Worm (Caenorhabditis elegans) whole organism, late embryonic: ENCODE data around the gene F35C11.6.

ENCODE experiments used
- C38D4.7 ChIP-seq: fragments of 200-800 bp; sonication (Bioruptor generic); optimal IDR thresholded peaks from 2 replicates; lab custom pipeline; 2018; ENCODE audit warnings: mild to moderate bottlenecking, missing genetic modification characterization, moderate library complexity, missing compliant biosample characterization
- F13H6.1 ChIP-seq: sonication (generic microtip); optimal IDR thresholded peaks from 2 replicates; lab custom pipeline; 2016; ENCODE audit warnings: missing genetic modification characterization, missing compliant biosample characterization
- K09A11.1 ChIP-seq: sonication (generic microtip); optimal IDR thresholded peaks from 2 replicates; lab custom pipeline; 2017; ENCODE audit warnings: antibody characterized with exemption, mild to moderate bottlenecking, missing genetic modification characterization, missing compliant biosample characterization; ENCODE audit not compliant: insufficient read depth
- ama-1 ChIP-seq: fragments of 150-350 bp; optimal IDR thresholded peaks from 2 replicates; lab custom pipeline; 2014
- ceh-19 ChIP-seq: fragments of 200-800 bp; sonication (Bioruptor generic); optimal IDR thresholded peaks from 2 replicates; lab custom pipeline; 2018; ENCODE audit warnings: mild to moderate bottlenecking, missing genetic modification characterization, missing compliant biosample characterization
- ceh-22 ChIP-seq: sonication (generic microtip); optimal IDR thresholded peaks from 2 replicates; lab custom pipeline; 2017; ENCODE audit warnings: missing biosample characterization, missing genetic modification characterization
- ceh-24 ChIP-seq: sonication (generic microtip); optimal IDR thresholded peaks from 2 replicates; lab custom pipeline; 2016; ENCODE audit warnings: mild to moderate bottlenecking, missing genetic modification characterization, missing compliant biosample characterization
- ceh-31 ChIP-seq: sonication (generic microtip); optimal IDR thresholded peaks from 2 replicates; lab custom pipeline; 2016; ENCODE audit warnings: missing genetic modification characterization, missing compliant biosample characterization
- ceh-48 ChIP-seq: sonication (generic microtip); optimal IDR thresholded peaks from 2 replicates; lab custom pipeline; 2016; ENCODE audit warnings: missing genetic modification characterization, inconsistent platforms, missing compliant biosample characterization
- ceh-6 ChIP-seq: fragments of 200-800 bp; sonication (Bioruptor generic); optimal IDR thresholded peaks from 2 replicates; lab custom pipeline; 2018; ENCODE audit warnings: mild to moderate bottlenecking, missing genetic modification characterization, missing compliant biosample characterization
- ceh-9 ChIP-seq: sonication (generic microtip); optimal IDR thresholded peaks from 2 replicates; lab custom pipeline; 2016; ENCODE audit warnings: mild to moderate bottlenecking, missing genetic modification characterization, inconsistent platforms, missing compliant biosample characterization
- che-1 ChIP-seq: sonication (generic microtip); optimal IDR thresholded peaks from 2 replicates; lab custom pipeline; 2016; ENCODE audit warnings: mild to moderate bottlenecking, missing genetic modification characterization, missing compliant biosample characterization
- dmd-4 ChIP-seq: sonication (generic microtip); optimal IDR thresholded peaks from 2 replicates; lab custom pipeline; 2016; ENCODE audit warnings: borderline replicate concordance, missing genetic modification characterization, missing compliant biosample characterization
- elt-4 ChIP-seq: sonication (generic microtip); optimal IDR thresholded peaks from 2 replicates; lab custom pipeline; 2016; ENCODE audit warnings: missing genetic modification characterization, missing compliant biosample characterization
- fkh-10 ChIP-seq: fragments of 150-350 bp; optimal IDR thresholded peaks from 2 replicates; lab custom pipeline; 2014; ENCODE audit warnings: missing biosample characterization, missing genetic modification reagents, missing genetic modification characterization
- fkh-6 ChIP-seq: sonication (generic microtip); optimal IDR thresholded peaks from 2 replicates; lab custom pipeline; 2016; ENCODE audit warnings: missing genetic modification characterization, missing compliant biosample characterization
- hlh-13 ChIP-seq: fragments of 200-800 bp; sonication (Bioruptor generic); optimal IDR thresholded peaks from 2 replicates; lab custom pipeline; 2018; ENCODE audit warnings: mild to moderate bottlenecking, missing genetic modification characterization, missing compliant biosample characterization
- hlh-15 ChIP-seq: sonication (generic microtip); optimal IDR thresholded peaks from 2 replicates; lab custom pipeline; 2016; ENCODE audit warnings: missing genetic modification characterization, missing compliant biosample characterization
- hlh-30 ChIP-seq: sonication (generic microtip); optimal IDR thresholded peaks from 2 replicates; lab custom pipeline; 2017; ENCODE audit warnings: antibody characterized with exemption, missing genetic modification characterization, missing compliant biosample characterization; ENCODE audit not compliant: insufficient read depth
- hlh-8 ChIP-seq: sonication (generic microtip); optimal IDR thresholded peaks from 2 replicates; lab custom pipeline; 2016; ENCODE audit warnings: missing genotype, missing genetic modification characterization, missing compliant biosample characterization
- lim-6 ChIP-seq: sonication (generic microtip); optimal IDR thresholded peaks from 2 replicates; lab custom pipeline; 2016; ENCODE audit warnings: missing genetic modification characterization, missing compliant biosample characterization
- lin-11 ChIP-seq: fragments of 200-800 bp; sonication (Bioruptor generic); optimal IDR thresholded peaks from 2 replicates; lab custom pipeline; 2018; ENCODE audit warnings: mild to moderate bottlenecking, missing genetic modification characterization, missing compliant biosample characterization
- madf-2 ChIP-seq: sonication (generic microtip); optimal IDR thresholded peaks from 2 replicates; lab custom pipeline; 2017; ENCODE audit warnings: missing genetic modification characterization, missing compliant biosample characterization
- nfya-1 ChIP-seq: sonication (generic microtip); optimal IDR thresholded peaks from 2 replicates; lab custom pipeline; 2017; ENCODE audit warnings: missing genetic modification characterization, mild to moderate bottlenecking, missing compliant biosample characterization, antibody characterized with exemption, moderate library complexity
- nhr-232 ChIP-seq: sonication (generic microtip); optimal IDR thresholded peaks from 2 replicates; lab custom pipeline; 2016; ENCODE audit warnings: missing genetic modification characterization, missing compliant biosample characterization
- npax-4 ChIP-seq: sonication (generic microtip); optimal IDR thresholded peaks from 2 replicates; lab custom pipeline; 2016; ENCODE audit warnings: missing genetic modification characterization, missing compliant biosample characterization
- odd-2 ChIP-seq: sonication (generic microtip); optimal IDR thresholded peaks from 2 replicates; lab custom pipeline; 2017; ENCODE audit warnings: antibody characterized with exemption, mild to moderate bottlenecking, missing genetic modification characterization, missing compliant biosample characterization
- pat-9 ChIP-seq: fragments of 200-800 bp; sonication (Bioruptor generic); optimal IDR thresholded peaks from 2 replicates; lab custom pipeline; 2018; ENCODE audit warnings: mild to moderate bottlenecking, missing genetic modification characterization, moderate library complexity, missing compliant biosample characterization
- pax-1 ChIP-seq: fragments of 150-350 bp; optimal IDR thresholded peaks from 2 replicates; lab custom pipeline; 2014; ENCODE audit warnings: missing biosample characterization, missing genetic modification characterization
- pha-2 ChIP-seq: sonication (generic microtip); optimal IDR thresholded peaks from 2 replicates; lab custom pipeline; 2017; ENCODE audit warnings: mild to moderate bottlenecking, missing genetic modification characterization, missing compliant biosample characterization
- pros-1 ChIP-seq: fragments of 150-350 bp; optimal IDR thresholded peaks from 2 replicates; lab custom pipeline; 2014; ENCODE audit warnings: missing biosample characterization, missing genetic modification reagents, missing genetic modification characterization
- ref-2 ChIP-seq: sonication (generic microtip); optimal IDR thresholded peaks from 2 replicates; lab custom pipeline; 2016; ENCODE audit warnings: missing genetic modification characterization, missing compliant biosample characterization
- rnt-1 ChIP-seq: sonication (generic microtip); optimal IDR thresholded peaks from 2 replicates; lab custom pipeline; 2016; ENCODE audit warnings: missing genetic modification characterization, missing compliant biosample characterization
- sdc-2 ChIP-seq: sonication (generic microtip); optimal IDR thresholded peaks from 2 replicates; lab custom pipeline; 2016; ENCODE audit warnings: missing genotype, missing genetic modification characterization, missing compliant biosample characterization
- sox-4 ChIP-seq: sonication (generic microtip); optimal IDR thresholded peaks from 2 replicates; lab custom pipeline; 2017; ENCODE audit warnings: mild to moderate bottlenecking, missing genetic modification characterization, inconsistent platforms, missing compliant biosample characterization
- tbx-2 ChIP-seq: sonication (generic microtip); optimal IDR thresholded peaks from 2 replicates; lab custom pipeline; 2016; ENCODE audit warnings: missing genetic modification characterization, missing compliant biosample characterization
- tbx-7 ChIP-seq: sonication (generic microtip); optimal IDR thresholded peaks from 2 replicates; lab custom pipeline; 2016; ENCODE audit warnings: missing genotype, missing genetic modification characterization, missing compliant biosample characterization
- ttx-3 ChIP-seq: sonication (generic microtip); optimal IDR thresholded peaks from 2 replicates; lab custom pipeline; 2016; ENCODE audit warnings: missing genetic modification reagents, missing genetic modification characterization, missing compliant biosample characterization
- unc-42 ChIP-seq: sonication (generic microtip); optimal IDR thresholded peaks from 2 replicates; lab custom pipeline; 2016; ENCODE audit warnings: missing genotype, missing genetic modification characterization, missing compliant biosample characterization
- unc-55 ChIP-seq: sonication (generic microtip); optimal IDR thresholded peaks from 2 replicates; lab custom pipeline; 2017; ENCODE audit warnings: missing biosample characterization, missing genetic modification reagents, missing genetic modification characterization
- ztf-16 ChIP-seq: sonication (generic microtip); optimal IDR thresholded peaks from 2 replicates; lab custom pipeline; 2017; ENCODE audit warnings: missing genetic modification characterization, missing compliant biosample characterization

F35C11.6 gene

ce11 chrII:8264619-8265018 is 5.7 kb upstream of the F35C11.6 start, which contains the start of gene srdh-1:
srdh-1 (plus strand) TSS chrII:8264661.
- TF ChIP-seq rnt-1 (tag; lab: Kevin White, UChicago) = no peak
- no peak for TF ChIP-seq tbx-2 (tag; lab: Kevin White, UChicago)
- TF ChIP-seq hlh-13 (GFP tag; lab: Kevin White, UChicago) = no peak
- TF ChIP-seq F13H6.1 (tag; lab: Kevin White, UChicago) = no peak
- TF ChIP-seq K09A11.1 (tag; lab: Kevin White, UChicago) = no peak
- no peak for TF ChIP-seq sox-4 (tag; lab: Kevin White, UChicago)
- no peak for TF ChIP-seq pros-1 (tag; lab: Kevin White, UChicago)
- no peak for TF ChIP-seq C38D4.7 (GFP tag; lab: Kevin White, UChicago)

DNA sequence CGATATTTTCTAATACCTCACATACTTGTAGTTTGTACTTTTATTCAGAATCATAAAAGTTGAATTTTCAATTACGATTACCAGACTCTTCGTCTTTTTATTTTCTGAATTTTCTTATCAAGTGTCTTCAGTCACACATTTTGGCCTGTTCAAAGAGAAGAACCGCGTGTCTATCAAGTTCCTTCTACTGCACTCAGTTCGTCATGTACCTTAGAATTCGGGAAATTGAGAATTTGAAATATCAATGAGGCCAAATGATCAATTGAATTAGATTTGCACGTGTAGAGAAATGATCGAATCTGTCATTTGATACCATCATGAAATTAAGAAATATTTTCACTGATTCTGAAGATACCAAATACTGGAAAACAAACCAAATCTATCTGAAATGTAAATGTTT is 4.6 kb upstream of the F35C11.6 start:
- TF ChIP-seq madf-2 (tag; lab: Kevin White, UChicago) (no peak), ttx-3 (tag; lab: Kevin White, UChicago) (no peak), ztf-16 (tag; lab: Kevin White, UChicago) (no peak), elt-4 (tag; lab: Kevin White, UChicago) (no peak), che-1 (tag; lab: Kevin White, UChicago) (no peak), lim-6 (no peak), ceh-6 (GFP tag; lab: Kevin White, UChicago) (no peak), ama-1 (lab: Kevin White, UChicago) (no peak), ref-2 (tag; lab: Kevin White, UChicago) (no peak), hlh-15 (tag; lab: Kevin White, UChicago) (no peak), ceh-22 (no peak), odd-2 (no peak), nhr-232 (tag; lab: Kevin White, UChicago) (no peak)
- TF ChIP-seq, all 69 proteins: peak for 0

ce11 chrII:8259674-8260073 is 736 bp upstream of the F35C11.6 start:
- no peak for TF ChIP-seq rnt-1 (tag; lab: Kevin White, UChicago)
- TF ChIP-seq fkh-6 = no peak
- no peak for TF ChIP-seq ztf-16 (tag; lab: Kevin White, UChicago)
- TF ChIP-seq unc-55 = no peak
- no peak for TF ChIP-seq lim-6
- TF ChIP-seq ama-1 (lab: Kevin White, UChicago) = no peak

DNA sequence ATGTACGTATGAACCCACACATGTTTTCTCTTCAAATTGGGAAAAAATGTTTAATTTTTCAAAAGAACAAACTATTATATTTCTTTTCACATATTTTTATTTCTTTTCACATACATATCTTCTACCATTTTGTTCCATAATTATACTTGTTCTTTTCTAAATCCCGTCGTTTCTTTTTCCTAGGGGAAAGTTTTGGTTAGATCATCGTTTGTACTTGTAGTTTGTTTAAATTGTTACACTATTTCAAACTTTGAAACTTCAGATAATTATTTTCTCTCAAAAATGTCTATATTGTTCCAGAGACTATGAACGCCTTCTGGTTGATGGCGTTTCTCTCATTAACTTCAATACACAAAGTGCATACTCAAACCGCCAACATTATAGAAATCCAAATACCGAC is 2.9 kb downstream of the F35C11.6 start, which contains the start of gene F35C11.7:
Gene F35C11.7, plus strand, starts transcription at position 301 of the 400 bp plus-strand sequence.
- TF ChIP-seq lin-11 (tag; lab: Kevin White, UChicago) (no peak), sox-4 (tag; lab: Kevin White, UChicago) (no peak), pat-9 (tag; lab: Kevin White, UChicago) (no peak), hlh-30 (tag; lab: Kevin White, UChicago) (no peak), ceh-19 (GFP tag; lab: Kevin White, UChicago) (no peak), dmd-4 (no peak), ztf-16 (tag; lab: Kevin White, UChicago) (no peak), nhr-232 (tag; lab: Kevin White, UChicago) (no peak), madf-2 (tag; lab: Kevin White, UChicago) (no peak), ceh-24 (tag; lab: Kevin White, UChicago) (no peak), nfya-1 (tag; lab: Kevin White, UChicago) (no peak), npax-4 (no peak), che-1 (tag; lab: Kevin White, UChicago) (no peak), pha-2 (tag; lab: Kevin White, UChicago) (no peak), pax-1 (tag; lab: Kevin White, UChicago) (no peak)

DNA sequence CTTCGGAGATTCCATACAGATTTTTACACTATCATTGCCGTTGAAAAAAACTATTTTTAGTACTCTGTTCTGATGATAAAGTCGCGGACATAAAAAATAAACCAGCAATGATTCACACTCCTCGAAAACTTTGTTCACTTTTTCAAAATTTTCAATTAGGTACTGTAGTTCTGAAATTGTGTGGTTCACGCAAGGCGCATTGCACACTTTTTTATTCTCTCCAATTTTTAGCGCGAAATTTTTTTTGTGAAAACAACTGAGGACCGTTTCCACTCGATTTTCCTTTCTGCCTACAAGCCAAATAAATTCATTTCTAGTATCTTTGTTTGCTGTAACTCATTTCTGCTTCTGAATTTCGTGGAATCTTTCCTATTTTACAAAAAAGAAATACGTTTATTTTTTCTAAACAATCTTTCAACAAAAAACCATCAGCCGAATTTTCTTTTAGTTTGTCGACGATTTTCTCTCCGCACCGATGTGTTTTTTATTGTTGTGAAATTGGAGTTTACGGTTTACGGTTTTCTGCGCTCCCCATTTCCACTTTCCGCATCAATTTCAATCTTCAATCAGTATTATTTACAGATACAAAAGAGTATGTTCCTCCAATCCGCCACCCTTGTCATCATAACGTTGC is 5.7 kb downstream of the F35C11.6 start, which contains the start of gene F35C11.5:
Gene F35C11.5, plus strand, starts transcription at position 584 of the 634 bp plus-strand sequence.
- TF ChIP-seq sox-4 (tag; lab: Kevin White, UChicago) (no peak), ref-2 (tag; lab: Kevin White, UChicago) (no peak), K09A11.1 (tag; lab: Kevin White, UChicago) (no peak), ceh-48 (no peak), ttx-3 (tag; lab: Kevin White, UChicago) (no peak), sdc-2 (tag; lab: Kevin White, UChicago) (no peak), hlh-8 (tag; lab: Kevin White, UChicago) (no peak), unc-42 (no peak), ceh-9 (tag; lab: Kevin White, UChicago) (no peak), rnt-1 (tag; lab: Kevin White, UChicago) (no peak), fkh-6 (no peak), ceh-31 (no peak), tbx-7 (tag; lab: Kevin White, UChicago) (no peak), lim-6 (no peak), fkh-10 (GFP tag; lab: Kevin White, UChicago) (no peak)
